Worm (Caenorhabditis elegans): Measurements from ENCODE around the gene C36A4.11.

DNA sequence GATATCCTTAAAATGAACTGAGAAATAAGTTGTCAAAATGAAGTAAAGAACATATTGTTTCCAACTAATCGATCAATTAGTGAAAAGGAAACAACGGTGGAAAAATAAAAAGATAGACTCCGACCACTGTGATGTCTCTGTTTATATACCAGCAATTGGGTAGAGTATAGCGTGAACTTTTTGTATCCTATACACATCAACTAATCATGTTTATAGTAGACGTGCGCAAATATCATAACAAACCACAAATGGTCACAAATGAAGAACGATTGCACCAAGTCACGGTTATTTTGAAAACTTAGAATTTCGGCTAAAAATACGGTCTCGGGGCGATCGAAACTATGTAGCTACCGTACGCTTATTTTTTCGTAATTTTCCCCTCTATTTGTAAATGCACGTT lies 744 bp upstream of the C36A4.11 start, which contains the start of gene cyp-25A3:
- TF ChIP-seq tra-4 (tag; optimal IDR thresholded peaks at IDR 0.05) = no peak
- no peak for TF ChIP-seq ama-1 (optimal IDR thresholded peaks at IDR 0.05)
- TF ChIP-seq scrt-1 (GFP tag; IDR thresholded peaks at IDR 0.05) = no peak
- TF ChIP-seq hnd-1 (tag; optimal IDR thresholded peaks at IDR 0.05) = no peak
- no peak for TF ChIP-seq B0310.2 (tag; optimal IDR thresholded peaks at IDR 0.05)
- no peak for TF ChIP-seq ceh-36 (tag; optimal IDR thresholded peaks at IDR 0.05)
- TF ChIP-seq flt-1 (GFP tag; IDR thresholded peaks at IDR 0.05) = no peak
- TF ChIP-seq ceh-13 (GFP tag; optimal IDR thresholded peaks at IDR 0.05) = no peak
- no peak for TF ChIP-seq hmbx-1 (tag; optimal IDR thresholded peaks at IDR 0.05)
- TF ChIP-seq ets-7 (tag; optimal IDR thresholded peaks at IDR 0.05) = no peak
- TF ChIP-seq sea-1 (GFP tag; conservative IDR thresholded peaks at IDR 0.05) = no peak
- TF ChIP-seq pes-1 (GFP tag; IDR thresholded peaks at IDR 0.05) = no peak
- TF ChIP-seq hmg-4 (GFP tag; optimal IDR thresholded peaks at IDR 0.05) = no peak
- no peak for TF ChIP-seq F13C5.2 (tag; optimal IDR thresholded peaks at IDR 0.05)
